Worm (Caenorhabditis elegans) whole organism, young adult: ENCODE results near the gene F37A4.4.

Source experiments
- F10E7.11 ChIP-seq: sonication (generic microtip); optimal IDR thresholded peaks from 2 replicates; lab custom pipeline; 2017; ENCODE audit warnings: mild to moderate bottlenecking, missing genetic modification characterization, moderate library complexity, missing compliant biosample characterization
- ama-1 ChIP-seq, 3 experiments: fragments of 150-350 bp in 1 of 3; sonication (generic microtip) in 2 of 3; optimal IDR thresholded peaks; 2 replicates each; lab custom pipeline; 2014 to 2018; ENCODE audit warnings: missing biosample characterization in 2 of 3, missing genetic modification characterization in 2 of 3, missing genetic modification reagents in 2 of 3
- attf-5 ChIP-seq: fragments of 200-800 bp; sonication (Bioruptor generic); optimal IDR thresholded peaks from 2 replicates; lab custom pipeline; 2018; ENCODE audit warnings: mild to moderate bottlenecking, missing genetic modification characterization, missing compliant biosample characterization
- ceh-27 ChIP-seq: fragments of 200-800 bp; sonication (Bioruptor generic); optimal IDR thresholded peaks from 2 replicates; lab custom pipeline; 2018; ENCODE audit warnings: mild to moderate bottlenecking, missing genetic modification characterization, moderate library complexity, missing compliant biosample characterization
- egl-44 ChIP-seq: fragments of 200-800 bp; sonication (Bioruptor generic); IDR thresholded peaks from 2 replicates; pipeline ENCODE4 v1.3.6; 2022; ENCODE audit warnings: missing genetic modification reagents, missing genetic modification characterization, missing compliant biosample characterization
- lin-26 ChIP-seq: fragments of 200-800 bp; sonication (Bioruptor generic); IDR thresholded peaks from 2 replicates; pipeline ENCODE4 v1.3.6; 2022; ENCODE audit warnings: missing genetic modification reagents, missing genetic modification characterization, missing compliant biosample characterization
- mcd-1 ChIP-seq: fragments of 200-800 bp; sonication (Bioruptor generic); IDR thresholded peaks from 2 replicates; pipeline ENCODE4 v1.3.6; 2022; ENCODE audit warnings: missing genetic modification reagents, missing genetic modification characterization, missing compliant biosample characterization
- mel-28 ChIP-seq: sonication (generic microtip); optimal IDR thresholded peaks from 2 replicates; lab custom pipeline; 2016; ENCODE audit warnings: borderline replicate concordance, mild to moderate bottlenecking, missing genetic modification characterization, missing compliant biosample characterization
- nfya-2 ChIP-seq: fragments of 200-800 bp; sonication (Bioruptor generic); IDR thresholded peaks from 2 replicates; pipeline ENCODE4 v1.3.6; 2022; ENCODE audit warnings: missing genetic modification reagents, missing genetic modification characterization, missing compliant biosample characterization
- somi-1 ChIP-seq: fragments of 200-800 bp; sonication (Bioruptor generic); optimal IDR thresholded peaks from 2 replicates; lab custom pipeline; 2018; ENCODE audit warnings: mild to moderate bottlenecking, missing genetic modification characterization, missing compliant biosample characterization
- ztf-6 ChIP-seq: fragments of 200-800 bp; sonication (Bioruptor generic); IDR thresholded peaks from 2 replicates; pipeline ENCODE4 v1.3.6; 2022; ENCODE audit warnings: missing genetic modification reagents, missing genetic modification characterization, missing compliant biosample characterization

DNA sequence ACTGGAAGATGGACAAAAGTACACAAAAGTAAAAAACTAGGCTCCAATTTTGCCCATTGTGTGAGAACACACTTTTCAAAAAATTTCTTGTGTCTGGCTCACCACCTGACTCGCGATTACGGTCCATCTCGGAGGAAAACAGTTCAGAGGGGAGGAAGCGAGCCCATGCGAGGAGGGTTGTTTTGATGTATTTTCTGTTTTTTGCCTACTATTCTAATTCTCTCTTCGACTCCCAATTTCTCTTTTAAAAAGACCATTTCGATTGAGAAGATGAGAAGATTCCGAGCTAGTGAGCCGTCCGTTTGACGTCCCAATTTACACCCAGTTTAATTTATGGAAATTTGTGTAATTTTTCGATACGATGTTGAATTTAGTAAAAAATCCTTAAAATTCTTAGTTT, 33.3 kb downstream of the F37A4.4 start:
- TF ChIP-seq attf-5 (GFP tag; lab: Kevin White, UChicago) (no peak), somi-1 (GFP tag; lab: Kevin White, UChicago) (no peak), ama-1 (optimal IDR thresholded peaks at IDR 0.05; lab: Kevin White, UChicago) (no peak), ama-1 (GFP tag; optimal IDR thresholded peaks at IDR 0.05; lab: Kevin White, UChicago) (no peak), egl-44 (no peak), ztf-6 (GFP tag; lab: Robert Waterston, UW) (no peak), mcd-1 (no peak), lin-26 (GFP tag; lab: Robert Waterston, UW) (no peak), mel-28 (tag; lab: Kevin White, UChicago) (no peak), ceh-27 (GFP tag; lab: Kevin White, UChicago) (no peak), nfya-2 (GFP tag; lab: Robert Waterston, UW) (no peak), F10E7.11 (no peak)
